Worm (Caenorhabditis elegans): ENCODE measurements around the gene acl-3.
A peak's percentile ranks its signal among the peaks of the same experiment; 100 is the strongest.

acl-3 gene

ce11 chrIV:11651965-11652453 lies at the start of gene acl-3, which contains the start of gene ndub-6:
Gene acl-3, minus strand, starts transcription at chrIV:11652023.
Gene ndub-6, plus strand, starts transcription at chrIV:11652403.
- peak; percentile 16 for TF ChIP-seq pha-4 (tag; optimal IDR thresholded peaks at IDR 0.05)
- TF ChIP-seq lsy-12 (tag; optimal IDR thresholded peaks at IDR 0.05), result no peak

ce11 chrIV:11700752-11701151 lies 48.9 kb upstream of the acl-3 start, which contains the start of gene dpy-20:
Gene dpy-20, minus strand, starts transcription at chrIV:11700852.
- TF ChIP-seq nhr-11 (tag; optimal IDR thresholded peaks at IDR 0.05) (no peak), nhr-25 (tag; optimal IDR thresholded peaks at IDR 0.05) (peak; percentile 24), lin-15B (tag; optimal IDR thresholded peaks at IDR 0.05) (no peak)

- TF ChIP-seq nhr-28 (tag; optimal IDR thresholded peaks at IDR 0.05) (no peak), elt-3 (tag; optimal IDR thresholded peaks at IDR 0.05) (peak in 1 of 3 experiments; percentile 75), nhr-43 (tag; optimal IDR thresholded peaks at IDR 0.05; ENCODE audit: poor library complexity, severe bottlenecking) (peak; percentile 50), nhr-25 (tag; optimal IDR thresholded peaks at IDR 0.05) (peak; percentile 77), ama-1 (optimal IDR thresholded peaks at IDR 0.05) (no peak), nhr-23 (tag; optimal IDR thresholded peaks at IDR 0.05) (peak; percentile 89), egl-5 (tag; optimal IDR thresholded peaks at IDR 0.05) (no peak), fkh-10 (GFP tag; optimal IDR thresholded peaks at IDR 0.05) (no peak), daf-12 (tag; optimal IDR thresholded peaks at IDR 0.05) (no peak), mml-1 (tag; optimal IDR thresholded peaks at IDR 0.05) (no peak), jun-1 (tag; optimal IDR thresholded peaks at IDR 0.05) (no peak), nhr-11 (tag; optimal IDR thresholded peaks at IDR 0.05) (no peak), lsy-12 (tag; optimal IDR thresholded peaks at IDR 0.05) (no peak), sea-2 (GFP tag; optimal IDR thresholded peaks at IDR 0.05) (no peak)
These were observed 48.3 kb upstream of the acl-3 start for ce11 chrIV:11700100-11700499.

ce11 chrIV:11697514-11697913 lies 45.7 kb upstream of the acl-3 start:
- TF ChIP-seq snpc-4 (tag; optimal IDR thresholded peaks at IDR 0.05) (no peak), mdl-1 (tag; optimal IDR thresholded peaks at IDR 0.05) (no peak), ceh-28 (tag; optimal IDR thresholded peaks at IDR 0.05) (no peak), nhr-25 (tag; optimal IDR thresholded peaks at IDR 0.05) (no peak), fos-1 (tag; optimal IDR thresholded peaks at IDR 0.05) (no peak), eor-1 (tag; optimal IDR thresholded peaks at IDR 0.05) (no peak), ama-1 (optimal IDR thresholded peaks at IDR 0.05) (no peak), mml-1 (tag; optimal IDR thresholded peaks at IDR 0.05) (no peak), sea-2 (GFP tag; optimal IDR thresholded peaks at IDR 0.05) (no peak), tbx-2 (tag; optimal IDR thresholded peaks at IDR 0.05) (no peak), nhr-28 (tag; optimal IDR thresholded peaks at IDR 0.05) (no peak), ZK546.5 (tag; optimal IDR thresholded peaks at IDR 0.05) (no peak), unc-62 (GFP tag; optimal IDR thresholded peaks at IDR 0.05) (no peak), R02D3.7 (tag; optimal IDR thresholded peaks at IDR 0.05) (no peak)

- TF ChIP-seq snpc-4 (tag; optimal IDR thresholded peaks at IDR 0.05) (no peak), lsy-12 (tag; optimal IDR thresholded peaks at IDR 0.05) (no peak), ama-1 (optimal IDR thresholded peaks at IDR 0.05) (no peak), nhr-23 (tag; optimal IDR thresholded peaks at IDR 0.05) (peak; percentile 6), lin-39 (tag; optimal IDR thresholded peaks at IDR 0.05) (no peak)
These were observed 43.8 kb upstream of the acl-3 start for ce11 chrIV:11695634-11696033.

- TF ChIP-seq lsy-12 (tag; optimal IDR thresholded peaks at IDR 0.05), result no peak
These were observed 42.3 kb upstream of the acl-3 start, which contains the start of gene ZK792.7 for ce11 chrIV:11694143-11694542. Gene ZK792.7, plus strand, starts transcription at chrIV:11694443.

ce11 chrIV:11693493-11693892 lies 41.7 kb upstream of the acl-3 start, which contains the start of gene ZK792.12:
Gene ZK792.12, plus strand, starts transcription at chrIV:11693793.
- TF ChIP-seq nfya-1 (tag; optimal IDR thresholded peaks at IDR 0.05; ENCODE audit: insufficient read depth) (no peak), nhr-67 (tag; optimal IDR thresholded peaks at IDR 0.05) (no peak), nhr-11 (tag; optimal IDR thresholded peaks at IDR 0.05) (no peak), unc-62 (GFP tag; optimal IDR thresholded peaks at IDR 0.05) (no peak), nhr-77 (tag; optimal IDR thresholded peaks at IDR 0.05) (no peak), R02D3.7 (tag; optimal IDR thresholded peaks at IDR 0.05) (no peak), ceh-9 (tag; optimal IDR thresholded peaks at IDR 0.05) (no peak), unc-39 (tag; optimal IDR thresholded peaks at IDR 0.05) (no peak), skn-1 (tag; optimal IDR thresholded peaks at IDR 0.05) (no peak), elt-2 (tag; optimal IDR thresholded peaks at IDR 0.05) (no peak), nhr-76 (tag; optimal IDR thresholded peaks at IDR 0.05) (no peak), ztf-4 (tag; optimal IDR thresholded peaks at IDR 0.05) (no peak), lsy-12 (tag; optimal IDR thresholded peaks at IDR 0.05) (no peak), aly-2 (tag; optimal IDR thresholded peaks at IDR 0.05) (no peak), lin-15B (tag; optimal IDR thresholded peaks at IDR 0.05) (no peak)
